Worm (Caenorhabditis elegans): Measurements from ENCODE around the gene C05D12.4.
"Not testable (repeated sequence)": the region's sequence is repeated elsewhere in the genome, so short reads cannot be mapped to it uniquely, and the experiment has no call there.

C05D12.4 gene

DNA sequence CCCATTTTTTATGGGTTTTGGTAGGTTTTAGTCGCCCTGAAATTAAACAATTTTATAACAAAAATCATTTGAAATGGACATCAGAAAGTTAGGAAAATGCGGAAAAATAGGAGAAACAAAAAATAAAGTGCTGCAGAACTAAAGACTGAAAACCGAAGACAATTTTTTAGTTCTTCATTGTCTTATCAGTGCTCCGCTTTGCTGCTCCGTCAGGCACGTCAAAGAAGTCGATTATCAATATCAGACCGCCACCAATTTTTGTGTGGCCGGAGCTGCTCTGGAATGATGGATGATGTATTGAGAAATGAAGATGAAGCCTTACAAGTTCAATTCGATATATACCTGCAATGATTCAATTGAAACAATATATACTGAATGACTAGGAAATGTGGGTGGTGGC, 6.7 kb downstream of the C05D12.4 start, which contains the start of gene vha-6:
Gene vha-6 (minus strand): TSS at position 36 of the 400 bp plus-strand sequence.
- TF ChIP-seq egl-5 (tag; optimal IDR thresholded peaks at IDR 0.05) (no peak), nhr-23 (tag; optimal IDR thresholded peaks at IDR 0.05) (no peak), pqm-1 (tag; optimal IDR thresholded peaks at IDR 0.05) (peak; percentile 69), elt-2 (tag; optimal IDR thresholded peaks at IDR 0.05) (peak; percentile 83), nhr-25 (tag; optimal IDR thresholded peaks at IDR 0.05) (no peak), mdl-1 (tag; optimal IDR thresholded peaks at IDR 0.05) (no peak)

DNA sequence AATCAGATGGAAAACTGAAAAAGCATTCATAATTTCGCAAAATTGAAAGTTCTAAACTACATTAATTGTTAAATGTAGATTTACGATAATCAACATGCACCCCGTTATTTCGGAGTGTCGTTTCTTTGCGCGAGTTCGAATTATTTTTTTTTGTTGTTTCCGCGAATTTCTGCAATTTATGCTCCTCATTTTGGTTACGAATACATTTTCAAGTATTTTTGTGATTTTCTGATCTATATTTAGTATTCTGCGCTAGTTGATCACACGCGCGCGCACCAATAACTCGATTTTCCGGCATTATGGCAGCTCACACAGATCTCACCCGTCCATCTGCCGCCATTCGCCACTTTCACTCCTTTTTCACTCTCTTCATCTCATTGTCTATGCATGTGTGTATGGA, 8.6 kb downstream of the C05D12.4 start, which contains the start of gene VW02B12L.2:
Gene VW02B12L.2 (minus strand): TSS at position 65 of the 400 bp plus-strand sequence.
- TF ChIP-seq pqm-1 (tag; optimal IDR thresholded peaks at IDR 0.05), result no peak
- no peak for TF ChIP-seq egl-27 (tag; optimal IDR thresholded peaks at IDR 0.05)
- peak; percentile 46 for TF ChIP-seq lin-15B (tag; optimal IDR thresholded peaks at IDR 0.05)
- peak; percentile 51 for TF ChIP-seq nhr-23 (tag; optimal IDR thresholded peaks at IDR 0.05)
- no peak for TF ChIP-seq unc-39 (tag; optimal IDR thresholded peaks at IDR 0.05)
- TF ChIP-seq nhr-77 (tag; optimal IDR thresholded peaks at IDR 0.05), result no peak
- TF ChIP-seq R02D3.7 (tag; optimal IDR thresholded peaks at IDR 0.05), result peak; percentile 85
- no peak for TF ChIP-seq fkh-10 (GFP tag; optimal IDR thresholded peaks at IDR 0.05)
- TF ChIP-seq lin-39 (tag; optimal IDR thresholded peaks at IDR 0.05), result peak; percentile 67
- peak; percentile 17 for TF ChIP-seq nhr-25 (tag; optimal IDR thresholded peaks at IDR 0.05)
- TF ChIP-seq hmg-11 (tag; optimal IDR thresholded peaks at IDR 0.05), result no peak
- peak; percentile 37 for TF ChIP-seq nfya-1 (tag; optimal IDR thresholded peaks at IDR 0.05; ENCODE audit: insufficient read depth)
- TF ChIP-seq fkh-2 (tag; optimal IDR thresholded peaks at IDR 0.05), result no peak

DNA sequence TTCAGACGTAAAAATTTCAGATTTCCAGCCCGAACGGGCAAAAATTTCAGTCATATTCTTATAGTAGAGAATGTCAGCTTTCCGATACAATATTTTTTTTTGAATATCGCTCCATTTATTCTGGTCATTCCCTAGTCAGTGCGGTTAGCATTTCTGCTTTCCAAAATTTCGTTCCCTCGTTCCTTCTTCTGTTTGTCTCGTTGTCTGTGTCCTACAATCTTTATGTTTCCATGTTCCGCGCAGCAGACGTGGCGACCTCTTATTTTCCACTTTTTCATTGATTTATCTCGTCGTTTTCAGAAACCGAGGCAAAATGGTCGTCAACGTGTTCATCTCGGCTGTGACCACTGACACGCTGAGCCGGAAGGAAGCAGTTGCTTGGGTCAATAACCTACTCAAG, 10.7 kb downstream of the C05D12.4 start, which contains the start of gene ebp-2:
Gene ebp-2 (plus strand): TSS at position 301 of the 400 bp plus-strand sequence.
- not testable (repeated sequence) for TF ChIP-seq ztf-4, R02D3.7, nhr-25 (tag; optimal IDR thresholded peaks at IDR 0.05)

DNA sequence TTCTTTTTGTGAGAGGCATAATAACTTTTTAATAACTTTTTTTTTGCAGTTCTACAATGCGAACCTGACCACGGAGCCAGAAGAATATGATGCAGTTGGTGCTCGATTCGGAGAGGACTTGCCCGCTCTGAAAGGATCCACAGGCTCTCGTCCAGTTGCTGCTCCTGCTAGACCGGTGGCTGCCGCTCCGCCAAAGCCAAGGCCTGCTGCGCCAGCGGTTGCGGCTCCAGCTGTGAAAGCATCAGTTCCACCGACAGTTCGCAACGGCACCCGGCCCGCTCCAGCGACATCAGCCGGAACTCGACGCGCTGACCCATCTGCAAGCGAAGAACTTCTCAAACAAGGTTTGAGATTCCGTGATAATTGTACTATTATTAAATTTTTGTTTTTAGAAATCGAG, 11.4 kb downstream of the C05D12.4 start:
- TF ChIP-seq nhr-43 (tag; optimal IDR thresholded peaks at IDR 0.05; ENCODE audit: poor library complexity, severe bottlenecking) (no peak), zag-1 (tag; optimal IDR thresholded peaks at IDR 0.05) (no peak), nhr-237 (tag; optimal IDR thresholded peaks at IDR 0.05) (no peak), ceh-28 (tag; optimal IDR thresholded peaks at IDR 0.05) (no peak), fkh-2 (tag; optimal IDR thresholded peaks at IDR 0.05) (no peak), eor-1 (tag; optimal IDR thresholded peaks at IDR 0.05) (no peak), elt-2 (tag; optimal IDR thresholded peaks at IDR 0.05) (no peak), tbx-2 (tag; optimal IDR thresholded peaks at IDR 0.05) (no peak), unc-62 (GFP tag; optimal IDR thresholded peaks at IDR 0.05) (no peak), lin-39 (tag; optimal IDR thresholded peaks at IDR 0.05) (no peak)

DNA sequence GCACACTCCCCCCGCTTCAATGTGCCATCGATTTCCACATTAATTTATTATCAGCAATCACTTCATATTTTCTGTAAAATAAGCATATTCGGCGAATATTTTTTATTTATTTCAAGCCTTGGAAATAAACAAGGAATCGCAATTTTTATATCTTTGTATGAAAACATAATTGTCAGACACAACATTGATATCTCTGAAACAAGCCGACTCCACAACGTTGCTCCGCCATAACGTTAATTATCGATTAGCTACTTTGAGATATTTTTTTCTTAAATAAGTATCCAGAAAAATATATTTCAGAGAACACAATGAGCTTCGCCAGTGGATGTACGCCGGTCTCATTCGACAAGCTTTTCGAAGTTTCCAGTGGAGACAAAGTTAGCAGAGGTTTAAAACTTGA, 12.2 kb downstream of the C05D12.4 start, which contains the start of gene adbp-1:
Gene adbp-1 (plus strand): TSS at position 301 of the 400 bp plus-strand sequence.
- no peak for TF ChIP-seq unc-39 (tag; optimal IDR thresholded peaks at IDR 0.05)
- TF ChIP-seq fkh-10 (GFP tag; optimal IDR thresholded peaks at IDR 0.05), result no peak
- TF ChIP-seq nhr-12 (tag; optimal IDR thresholded peaks at IDR 0.05), result no peak
- no peak for TF ChIP-seq nfya-1 (tag; optimal IDR thresholded peaks at IDR 0.05; ENCODE audit: insufficient read depth)
- TF ChIP-seq nhr-25 (tag; optimal IDR thresholded peaks at IDR 0.05), result no peak
- TF ChIP-seq hmg-11 (tag; optimal IDR thresholded peaks at IDR 0.05), result no peak
- no peak for TF ChIP-seq tbx-2 (tag; optimal IDR thresholded peaks at IDR 0.05)
- no peak for TF ChIP-seq elt-2 (tag; optimal IDR thresholded peaks at IDR 0.05)
- TF ChIP-seq ztf-4 (tag; optimal IDR thresholded peaks at IDR 0.05), result no peak
- TF ChIP-seq nhr-76 (tag; optimal IDR thresholded peaks at IDR 0.05), result no peak
- no peak for TF ChIP-seq fkh-2 (tag; optimal IDR thresholded peaks at IDR 0.05)
- TF ChIP-seq aly-2 (tag; optimal IDR thresholded peaks at IDR 0.05), result no peak
- TF ChIP-seq ama-1 (optimal IDR thresholded peaks at IDR 0.05), result no peak
- no peak for TF ChIP-seq pha-4 (tag; optimal IDR thresholded peaks at IDR 0.05)
- no peak for TF ChIP-seq nhr-43 (tag; optimal IDR thresholded peaks at IDR 0.05; ENCODE audit: poor library complexity, severe bottlenecking)
- TF ChIP-seq skn-1 (tag; optimal IDR thresholded peaks at IDR 0.05), result no peak
- TF ChIP-seq ZK546.5 (tag; optimal IDR thresholded peaks at IDR 0.05), result no peak
- no peak for TF ChIP-seq lin-15B (tag; optimal IDR thresholded peaks at IDR 0.05)
- TF ChIP-seq nhr-67 (tag; optimal IDR thresholded peaks at IDR 0.05), result no peak
- no peak for TF ChIP-seq R02D3.7 (tag; optimal IDR thresholded peaks at IDR 0.05)
